Worm (Caenorhabditis elegans): Measurements from ENCODE around the gene ttn-1.

ttn-1 gene

DNA sequence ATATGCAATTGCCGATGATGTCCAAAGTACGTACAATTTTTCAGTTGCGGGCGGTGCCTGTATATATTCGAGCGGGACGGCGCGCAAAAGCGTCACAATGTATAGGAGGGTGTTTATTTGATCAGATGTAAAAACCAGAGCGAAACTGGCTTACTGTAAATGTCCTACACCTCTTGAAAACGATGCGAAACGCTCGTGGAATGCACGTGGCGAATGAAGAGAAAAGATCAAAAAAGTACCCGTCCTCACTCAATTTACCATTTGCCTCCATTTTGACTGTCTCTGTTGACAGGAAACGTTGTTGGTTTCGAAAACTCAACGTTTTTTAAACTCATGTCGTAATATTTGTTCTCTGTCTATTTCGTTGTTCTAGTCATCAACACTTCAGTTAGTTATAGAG, 38.3 kb upstream of the ttn-1 start:
- TF ChIP-seq ama-1 (optimal IDR thresholded peaks at IDR 0.05), result no peak
- TF ChIP-seq nhr-129 (tag; optimal IDR thresholded peaks at IDR 0.05), result peak; percentile 82
- peak; percentile 15 for TF ChIP-seq nhr-6 (tag; optimal IDR thresholded peaks at IDR 0.05)
- no peak for TF ChIP-seq R02D3.7 (tag; optimal IDR thresholded peaks at IDR 0.05)
- no peak for TF ChIP-seq nhr-23 (tag; optimal IDR thresholded peaks at IDR 0.05)
- TF ChIP-seq gmeb-1 (tag; optimal IDR thresholded peaks at IDR 0.05), result no peak
- TF ChIP-seq elt-1 (tag; optimal IDR thresholded peaks at IDR 0.05), result no peak
- TF ChIP-seq unc-62 (GFP tag; optimal IDR thresholded peaks at IDR 0.05), result no peak
- no peak for TF ChIP-seq nhr-237 (tag; optimal IDR thresholded peaks at IDR 0.05)
- no peak for TF ChIP-seq elt-3 (tag; optimal IDR thresholded peaks at IDR 0.05)
- no peak for TF ChIP-seq nhr-77 (tag; optimal IDR thresholded peaks at IDR 0.05)
- no peak for TF ChIP-seq crh-2 (tag; optimal IDR thresholded peaks at IDR 0.05)
- no peak for TF ChIP-seq unc-55 (GFP tag; optimal IDR thresholded peaks at IDR 0.05)
- TF ChIP-seq lin-13 (GFP tag; optimal IDR thresholded peaks at IDR 0.05), result no peak
- no peak for TF ChIP-seq ZK546.5 (tag; optimal IDR thresholded peaks at IDR 0.05)
- no peak for TF ChIP-seq zag-1 (tag; optimal IDR thresholded peaks at IDR 0.05)
- TF ChIP-seq Y55F3AM.14 (GFP tag; optimal IDR thresholded peaks at IDR 0.05), result no peak
- no peak for TF ChIP-seq snpc-4 (tag; optimal IDR thresholded peaks at IDR 0.05)
- TF ChIP-seq aly-2 (tag; optimal IDR thresholded peaks at IDR 0.05), result no peak
- TF ChIP-seq nhr-10 (tag; optimal IDR thresholded peaks at IDR 0.05), result no peak
- no peak for TF ChIP-seq alr-1 (tag; optimal IDR thresholded peaks at IDR 0.05)
- peak; percentile 76 for TF ChIP-seq nhr-25 (tag; optimal IDR thresholded peaks at IDR 0.05)
- TF ChIP-seq F13H6.1 (tag; optimal IDR thresholded peaks at IDR 0.05), result peak; percentile 86
- no peak for TF ChIP-seq ceh-16 (tag; optimal IDR thresholded peaks at IDR 0.05)
- peak; percentile 16 for TF ChIP-seq egl-27 (tag; optimal IDR thresholded peaks at IDR 0.05)
- TF ChIP-seq dmd-4 (tag; optimal IDR thresholded peaks at IDR 0.05), result no peak
- TF ChIP-seq sma-3 (GFP tag; optimal IDR thresholded peaks at IDR 0.05), result peak; percentile 18
- TF ChIP-seq mbf-1 (tag; optimal IDR thresholded peaks at IDR 0.05), result no peak
- TF ChIP-seq skn-1 (tag; optimal IDR thresholded peaks at IDR 0.05), result no peak
- peak; percentile 95 for TF ChIP-seq sma-9 (GFP tag; optimal IDR thresholded peaks at IDR 0.05)
- no peak for TF ChIP-seq sma-9 (tag; optimal IDR thresholded peaks at IDR 0.05)
- no peak for TF ChIP-seq nhr-11 (tag; optimal IDR thresholded peaks at IDR 0.05)
- TF ChIP-seq ceh-82 (tag; optimal IDR thresholded peaks at IDR 0.05), result no peak
- no peak for TF ChIP-seq peb-1 (tag; optimal IDR thresholded peaks at IDR 0.05)
- TF ChIP-seq ztf-1 (GFP tag; conservative IDR thresholded peaks at IDR 0.05), result no peak
- peak; percentile 10 for TF ChIP-seq blmp-1 (tag; optimal IDR thresholded peaks at IDR 0.05; ENCODE audit: insufficient read depth)
- peak in 1 of 2 experiments; percentile 28 for TF ChIP-seq mdl-1 (tag; optimal IDR thresholded peaks at IDR 0.05)
- TF ChIP-seq ztf-4 (tag; optimal IDR thresholded peaks at IDR 0.05), result no peak
- no peak for TF ChIP-seq unc-39 (tag; optimal IDR thresholded peaks at IDR 0.05)
- TF ChIP-seq nhr-12 (tag; optimal IDR thresholded peaks at IDR 0.05), result no peak
- TF ChIP-seq lin-11 (tag; optimal IDR thresholded peaks at IDR 0.05), result no peak
- TF ChIP-seq lin-39 (tag; optimal IDR thresholded peaks at IDR 0.05), result no peak
- TF ChIP-seq mab-5 (tag; optimal IDR thresholded peaks at IDR 0.05), result no peak
- TF ChIP-seq sem-4 (tag; optimal IDR thresholded peaks at IDR 0.05), result peak; percentile 9
- no peak for TF ChIP-seq fos-1 (tag; optimal IDR thresholded peaks at IDR 0.05)
- no peak for TF ChIP-seq C34F6.9 (tag; optimal IDR thresholded peaks at IDR 0.05)
- no peak for TF ChIP-seq ztf-11 (tag; optimal IDR thresholded peaks at IDR 0.05)
- peak in 1 of 2 experiments; percentile 9 for TF ChIP-seq lsy-2 (tag; optimal IDR thresholded peaks at IDR 0.05)
- no peak for TF ChIP-seq nhr-21 (tag; optimal IDR thresholded peaks at IDR 0.05)

DNA sequence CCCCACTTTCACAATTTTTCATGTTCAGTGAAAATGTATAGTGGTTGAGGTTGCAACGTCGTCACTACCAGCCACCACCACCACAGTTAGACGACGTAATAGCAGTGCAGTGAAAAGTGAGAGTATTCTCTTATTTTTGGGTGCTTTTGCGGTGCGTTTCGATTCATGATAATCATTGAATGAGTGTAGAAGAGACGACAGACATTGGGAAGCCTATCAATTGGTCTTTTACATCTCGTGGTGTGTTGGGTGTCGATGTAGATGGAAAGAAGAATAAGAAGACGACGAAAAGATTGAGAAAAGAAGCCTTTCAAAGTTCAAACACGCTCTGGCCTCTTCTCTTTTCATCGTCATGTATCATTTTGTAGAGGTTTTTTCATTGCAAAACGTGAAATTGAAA, 37.4 kb upstream of the ttn-1 start:
- TF ChIP-seq crh-2 (tag; optimal IDR thresholded peaks at IDR 0.05), result peak; percentile 56
- TF ChIP-seq ceh-16 (tag; optimal IDR thresholded peaks at IDR 0.05), result no peak
- no peak for TF ChIP-seq mbf-1 (tag; optimal IDR thresholded peaks at IDR 0.05)
- TF ChIP-seq mab-5 (tag; optimal IDR thresholded peaks at IDR 0.05), result no peak
- no peak for TF ChIP-seq unc-62 (GFP tag; optimal IDR thresholded peaks at IDR 0.05)
- no peak for TF ChIP-seq nhr-23 (tag; optimal IDR thresholded peaks at IDR 0.05)
- TF ChIP-seq F13H6.1 (tag; optimal IDR thresholded peaks at IDR 0.05), result no peak
- no peak for TF ChIP-seq ZK546.5 (tag; optimal IDR thresholded peaks at IDR 0.05)
- no peak for TF ChIP-seq peb-1 (tag; optimal IDR thresholded peaks at IDR 0.05)
- TF ChIP-seq ztf-11 (tag; optimal IDR thresholded peaks at IDR 0.05), result no peak
- no peak for TF ChIP-seq dmd-4 (tag; optimal IDR thresholded peaks at IDR 0.05)
- TF ChIP-seq sem-4 (tag; optimal IDR thresholded peaks at IDR 0.05), result no peak
- TF ChIP-seq nhr-6 (tag; optimal IDR thresholded peaks at IDR 0.05), result no peak
- TF ChIP-seq nhr-11 (tag; optimal IDR thresholded peaks at IDR 0.05), result no peak
- TF ChIP-seq lsy-2 (tag; optimal IDR thresholded peaks at IDR 0.05), result peak in 1 of 2 experiments; percentile 23
- no peak for TF ChIP-seq snpc-4 (tag; optimal IDR thresholded peaks at IDR 0.05)
- no peak for TF ChIP-seq R02D3.7 (tag; optimal IDR thresholded peaks at IDR 0.05)
- TF ChIP-seq ztf-1 (GFP tag; conservative IDR thresholded peaks at IDR 0.05), result no peak
- TF ChIP-seq nhr-21 (tag; optimal IDR thresholded peaks at IDR 0.05), result peak; percentile 72
- TF ChIP-seq ceh-82 (tag; optimal IDR thresholded peaks at IDR 0.05), result no peak
- peak; percentile 87 for TF ChIP-seq nhr-25 (tag; optimal IDR thresholded peaks at IDR 0.05)
- peak; percentile 20 for TF ChIP-seq gmeb-1 (tag; optimal IDR thresholded peaks at IDR 0.05)
- peak; percentile 56 for TF ChIP-seq fos-1 (tag; optimal IDR thresholded peaks at IDR 0.05)
- TF ChIP-seq aly-2 (tag; optimal IDR thresholded peaks at IDR 0.05), result no peak
- no peak for TF ChIP-seq unc-55 (GFP tag; optimal IDR thresholded peaks at IDR 0.05)
- TF ChIP-seq alr-1 (tag; optimal IDR thresholded peaks at IDR 0.05), result no peak
- TF ChIP-seq sma-9 (GFP tag; optimal IDR thresholded peaks at IDR 0.05), result peak; percentile 97
- no peak for TF ChIP-seq sma-9 (tag; optimal IDR thresholded peaks at IDR 0.05)
- TF ChIP-seq Y55F3AM.14 (GFP tag; optimal IDR thresholded peaks at IDR 0.05), result no peak
- no peak for TF ChIP-seq elt-3 (tag; optimal IDR thresholded peaks at IDR 0.05)
- TF ChIP-seq nhr-129 (tag; optimal IDR thresholded peaks at IDR 0.05), result peak; percentile 56
- no peak for TF ChIP-seq lin-11 (tag; optimal IDR thresholded peaks at IDR 0.05)
- no peak for TF ChIP-seq egl-27 (tag; optimal IDR thresholded peaks at IDR 0.05)
- no peak for TF ChIP-seq unc-39 (tag; optimal IDR thresholded peaks at IDR 0.05)
- no peak for TF ChIP-seq nhr-12 (tag; optimal IDR thresholded peaks at IDR 0.05)
- no peak for TF ChIP-seq zag-1 (tag; optimal IDR thresholded peaks at IDR 0.05)
- no peak for TF ChIP-seq skn-1 (tag; optimal IDR thresholded peaks at IDR 0.05)
- no peak for TF ChIP-seq lin-13 (GFP tag; optimal IDR thresholded peaks at IDR 0.05)

Measured in whole organism, L2 larva.